Worm (Caenorhabditis elegans) whole organism, L2 larva: Measurements from ENCODE around the gene ZK353.4.

Experiments
- C34F6.9 ChIP-seq: fragments of 150-350 bp; optimal IDR thresholded peaks from 2 replicates; lab custom pipeline; 2014; ENCODE audit warnings: missing biosample characterization, missing genetic modification characterization
- F13H6.1 ChIP-seq: sonication (generic microtip); optimal IDR thresholded peaks from 2 replicates; lab custom pipeline; 2016; ENCODE audit warnings: missing genetic modification characterization, missing compliant biosample characterization
- Y55F3AM.14 ChIP-seq: fragments of 200-800 bp; sonication (Bioruptor generic); optimal IDR thresholded peaks from 2 replicates; lab custom pipeline; 2018; ENCODE audit warnings: mild to moderate bottlenecking, missing genetic modification characterization, missing compliant biosample characterization
- blmp-1 ChIP-seq: sonication (generic microtip); optimal IDR thresholded peaks from 2 replicates; lab custom pipeline; 2017; ENCODE audit warnings: missing genetic modification characterization, mild to moderate bottlenecking, missing compliant biosample characterization, antibody characterized with exemption, moderate library complexity; ENCODE audit not compliant: insufficient read depth
- ceh-82 ChIP-seq: fragments of 150-350 bp; optimal IDR thresholded peaks from 2 replicates; lab custom pipeline; 2014; ENCODE audit warnings: missing biosample characterization, missing genetic modification characterization
- crh-2 ChIP-seq: sonication (generic microtip); optimal IDR thresholded peaks from 2 replicates; lab custom pipeline; 2017; ENCODE audit warnings: missing biosample characterization, missing genetic modification characterization
- dmd-4 ChIP-seq: sonication (generic microtip); optimal IDR thresholded peaks from 2 replicates; lab custom pipeline; 2017; ENCODE audit warnings: missing biosample characterization, missing genetic modification characterization
- elt-1 ChIP-seq: fragments of 150-350 bp; optimal IDR thresholded peaks from 2 replicates; lab custom pipeline; 2014; ENCODE audit warnings: missing biosample characterization, missing genetic modification characterization
- fos-1 ChIP-seq: fragments of 150-350 bp; optimal IDR thresholded peaks from 2 replicates; lab custom pipeline; 2014; ENCODE audit warnings: missing biosample characterization, missing genetic modification characterization
- gmeb-1 ChIP-seq: fragments of 150-350 bp; optimal IDR thresholded peaks from 2 replicates; lab custom pipeline; 2014; ENCODE audit warnings: missing biosample characterization, missing genetic modification characterization
- lin-11 ChIP-seq: fragments of 150-350 bp; sonication (generic microtip); optimal IDR thresholded peaks from 2 replicates; lab custom pipeline; 2014; ENCODE audit warnings: missing biosample characterization, missing genetic modification characterization, inconsistent platforms, mixed read lengths
- lin-13 ChIP-seq: fragments of 150-350 bp; optimal IDR thresholded peaks from 2 replicates; lab custom pipeline; 2014; ENCODE audit warnings: missing biosample characterization, missing genetic modification reagents, missing genetic modification characterization
- lin-39 ChIP-seq: fragments of 150-350 bp; optimal IDR thresholded peaks from 2 replicates; lab custom pipeline; 2014; ENCODE audit warnings: missing biosample characterization, missing genetic modification reagents, missing genetic modification characterization
- lsy-2 ChIP-seq, 2 experiments: fragments of 150-350 bp in 1 of 2; sonication (generic microtip) in 1 of 2; optimal IDR thresholded peaks; 2 replicates each; lab custom pipeline; 2014 to 2017; ENCODE audit warnings: missing biosample characterization in 2 of 2, missing genetic modification characterization in 2 of 2
- mab-5 ChIP-seq: fragments of 150-350 bp; optimal IDR thresholded peaks from 2 replicates; lab custom pipeline; 2014; ENCODE audit warnings: missing biosample characterization, missing genetic modification characterization
- mdl-1 ChIP-seq, 2 experiments: fragments of 150-350 bp in 1 of 2; sonication (generic microtip) in 1 of 2; optimal IDR thresholded peaks; 2 replicates each; lab custom pipeline; 2017; ENCODE audit warnings: missing biosample characterization in 2 of 2, missing genetic modification characterization in 2 of 2
- nhr-10 ChIP-seq: sonication (generic microtip); optimal IDR thresholded peaks from 2 replicates; lab custom pipeline; 2017; ENCODE audit warnings: missing biosample characterization, missing genetic modification characterization
- nhr-11 ChIP-seq: fragments of 150-350 bp; optimal IDR thresholded peaks from 2 replicates; lab custom pipeline; 2014; ENCODE audit warnings: missing biosample characterization, missing genetic modification characterization
- nhr-129 ChIP-seq: fragments of 150-350 bp; optimal IDR thresholded peaks from 2 replicates; lab custom pipeline; 2014; ENCODE audit warnings: missing biosample characterization, missing genetic modification characterization
- nhr-21 ChIP-seq: fragments of 150-350 bp; optimal IDR thresholded peaks from 2 replicates; lab custom pipeline; 2014; ENCODE audit warnings: missing biosample characterization, missing genetic modification characterization
- nhr-237 ChIP-seq: fragments of 150-350 bp; optimal IDR thresholded peaks from 2 replicates; lab custom pipeline; 2014; ENCODE audit warnings: missing biosample characterization, missing genetic modification characterization
- nhr-25 ChIP-seq: fragments of 150-350 bp; sonication (generic microtip); optimal IDR thresholded peaks from 3 replicates; lab custom pipeline; 2014; ENCODE audit warnings: missing biosample characterization, missing genetic modification characterization
- nhr-6 ChIP-seq: fragments of 150-350 bp; optimal IDR thresholded peaks from 2 replicates; lab custom pipeline; 2014; ENCODE audit warnings: missing biosample characterization, missing genetic modification characterization
- sem-4 ChIP-seq: fragments of 150-350 bp; optimal IDR thresholded peaks from 2 replicates; lab custom pipeline; 2014; ENCODE audit warnings: missing biosample characterization, missing genetic modification reagents, missing genetic modification characterization
- skn-1 ChIP-seq: sonication (generic microtip); optimal IDR thresholded peaks from 2 replicates; lab custom pipeline; 2017; ENCODE audit warnings: missing biosample characterization, missing genetic modification characterization
- sma-3 ChIP-seq: sonication (generic microtip); optimal IDR thresholded peaks from 2 replicates; lab custom pipeline; 2016; ENCODE audit warnings: missing genetic modification reagents, missing genetic modification characterization, missing compliant biosample characterization
- sma-9 ChIP-seq, 2 experiments: fragments of 150-350 bp in 1 of 2; sonication (generic microtip) in 1 of 2; optimal IDR thresholded peaks; 2 replicates each; lab custom pipeline; 2014 to 2016; ENCODE audit warnings: missing genetic modification characterization in 2 of 2, mild to moderate bottlenecking in 1 of 2, missing biosample characterization in 1 of 2, missing compliant biosample characterization in 1 of 2, missing genetic modification reagents in 1 of 2, moderate library complexity in 1 of 2
- snpc-4 ChIP-seq: fragments of 150-350 bp; optimal IDR thresholded peaks from 2 replicates; lab custom pipeline; 2014; ENCODE audit warnings: missing biosample characterization, missing genetic modification characterization
- unc-55 ChIP-seq: fragments of 150-350 bp; sonication (generic microtip); optimal IDR thresholded peaks from 3 replicates; lab custom pipeline; 2014; ENCODE audit warnings: missing biosample characterization, missing genetic modification reagents, missing genetic modification characterization
- unc-62 ChIP-seq: fragments of 150-350 bp; optimal IDR thresholded peaks from 2 replicates; lab custom pipeline; 2014; ENCODE audit warnings: missing biosample characterization, missing genetic modification reagents, missing genetic modification characterization
- zag-1 ChIP-seq: fragments of 150-350 bp; optimal IDR thresholded peaks from 2 replicates; lab custom pipeline; 2014; ENCODE audit warnings: missing biosample characterization, missing genetic modification characterization
- ztf-1 ChIP-seq: fragments of 200-800 bp; sonication (Bioruptor generic); conservative IDR thresholded peaks from 2 replicates; pipeline ENCODE4 v1.3.6; 2022; ENCODE audit warnings: missing genetic modification characterization, missing compliant biosample characterization
- ztf-11 ChIP-seq: sonication (generic microtip); optimal IDR thresholded peaks from 2 replicates; lab custom pipeline; 2017; ENCODE audit warnings: missing biosample characterization, missing genetic modification characterization
- ztf-4 ChIP-seq: fragments of 150-350 bp; optimal IDR thresholded peaks from 2 replicates; lab custom pipeline; 2014; ENCODE audit warnings: missing biosample characterization, missing genetic modification characterization

ZK353.4 gene

ce11 chrIII:8356407-8356881 lies 33.0 kb downstream of the ZK353.4 start:
- TF ChIP-seq lin-11 (peak; percentile 28), sma-3 (GFP tag; lab: Kevin White, UChicago) (peak; percentile 66), mdl-1 (tag; optimal IDR thresholded peaks at IDR 0.05; lab: Kevin White, UChicago) (peak in 1 of 2 experiments; percentile 57), nhr-129 (peak; percentile 92), fos-1 (peak; percentile 62), elt-1 (tag; lab: Kevin White, UChicago) (no peak), gmeb-1 (tag; lab: Kevin White, UChicago) (peak; percentile 31), nhr-10 (tag; lab: Kevin White, UChicago) (no peak), nhr-25 (tag; lab: Kevin White, UChicago) (peak; percentile 67), unc-55 (GFP tag; lab: Kevin White, UChicago) (peak; percentile 91), sem-4 (peak; percentile 91), lin-39 (tag; lab: Kevin White, UChicago) (no peak), ztf-4 (tag; lab: Kevin White, UChicago) (peak; percentile 75), blmp-1 (tag; lab: Kevin White, UChicago) (peak; percentile 48), C34F6.9 (peak; percentile 94), ztf-11 (tag; lab: Kevin White, UChicago) (no peak), F13H6.1 (tag; lab: Kevin White, UChicago) (peak; percentile 85), crh-2 (tag; lab: Kevin White, UChicago) (peak; percentile 91), nhr-237 (tag; lab: Kevin White, UChicago) (no peak), snpc-4 (tag; lab: Kevin White, UChicago) (peak; percentile 70), nhr-11 (tag; lab: Kevin White, UChicago) (no peak), zag-1 (tag; lab: Kevin White, UChicago) (peak; percentile 51), nhr-21 (tag; lab: Kevin White, UChicago) (peak; percentile 56), lsy-2 (tag; optimal IDR thresholded peaks at IDR 0.05; lab: Kevin White, UChicago) (peak; percentile 70 to 91), lin-13 (GFP tag; lab: Kevin White, UChicago) (peak; percentile 71), dmd-4 (tag; lab: Kevin White, UChicago) (peak; percentile 25), mab-5 (tag; lab: Kevin White, UChicago) (peak; percentile 44), sma-9 (GFP tag; optimal IDR thresholded peaks at IDR 0.05; lab: Kevin White, UChicago) (peak; percentile 75), sma-9 (tag; optimal IDR thresholded peaks at IDR 0.05; lab: Kevin White, UChicago) (no peak), nhr-6 (tag; lab: Kevin White, UChicago) (peak; percentile 85), skn-1 (tag; lab: Kevin White, UChicago) (peak; percentile 1)
- TF ChIP-seq, all 48 proteins: peak for 24

- no peak for TF ChIP-seq skn-1 (tag; lab: Kevin White, UChicago)
Observed at ce11 chrIII:8355462-8355815, 34.0 kb downstream of the ZK353.4 start.

- TF ChIP-seq mdl-1 (tag; optimal IDR thresholded peaks at IDR 0.05; lab: Kevin White, UChicago) (peak; percentile 16 to 70), ceh-82 (tag; lab: Kevin White, UChicago) (no peak), nhr-237 (tag; lab: Kevin White, UChicago) (no peak), crh-2 (tag; lab: Kevin White, UChicago) (peak; percentile 51), nhr-129 (peak; percentile 91), C34F6.9 (peak; percentile 78), lin-13 (GFP tag; lab: Kevin White, UChicago) (peak; percentile 51), ztf-4 (tag; lab: Kevin White, UChicago) (peak; percentile 55), unc-62 (GFP tag; lab: Kevin White, UChicago) (no peak), ztf-1 (no peak), sma-3 (GFP tag; lab: Kevin White, UChicago) (no peak), sem-4 (peak; percentile 1), unc-55 (GFP tag; lab: Kevin White, UChicago) (peak; percentile 92), snpc-4 (tag; lab: Kevin White, UChicago) (peak; percentile 27), sma-9 (GFP tag; optimal IDR thresholded peaks at IDR 0.05; lab: Kevin White, UChicago) (peak; percentile 67), sma-9 (tag; optimal IDR thresholded peaks at IDR 0.05; lab: Kevin White, UChicago) (no peak), nhr-6 (tag; lab: Kevin White, UChicago) (no peak), zag-1 (tag; lab: Kevin White, UChicago) (peak; percentile 54), nhr-25 (tag; lab: Kevin White, UChicago) (peak; percentile 2), lsy-2 (tag; optimal IDR thresholded peaks at IDR 0.05; lab: Kevin White, UChicago) (peak; percentile 46 to 71), Y55F3AM.14 (GFP tag; lab: Kevin White, UChicago) (no peak), nhr-11 (tag; lab: Kevin White, UChicago) (no peak)
Observed at ce11 chrIII:8354644-8355461, 34.6 kb downstream of the ZK353.4 start, which contains the start of gene unc-116. unc-116 (minus strand) TSS chrIII:8355174.
